Worm (Caenorhabditis elegans) whole organism, mixed stage, embryonic: ENCODE data around the gene F08F3.6.

Source experiments
- mab-5 ChIP-seq: fragments of 150-350 bp; optimal IDR thresholded peaks from 2 replicates; lab custom pipeline; 2014; ENCODE audit warnings: missing biosample characterization, missing genetic modification characterization
- pha-4 ChIP-seq: fragments of 150-350 bp; optimal IDR thresholded peaks from 2 replicates; lab custom pipeline; 2018; ENCODE audit warnings: missing biosample characterization, missing genetic modification reagents, missing genetic modification characterization
- snpc-4 ChIP-seq: fragments of 150-350 bp; optimal IDR thresholded peaks from 2 replicates; lab custom pipeline; 2014; ENCODE audit warnings: missing biosample characterization, missing genetic modification characterization
- unc-39 ChIP-seq: fragments of 150-350 bp; optimal IDR thresholded peaks from 2 replicates; lab custom pipeline; 2014; ENCODE audit warnings: missing biosample characterization, missing genetic modification characterization
- unc-62 ChIP-seq: fragments of 150-350 bp; optimal IDR thresholded peaks from 2 replicates; lab custom pipeline; 2014; ENCODE audit warnings: missing biosample characterization, missing genetic modification reagents, missing genetic modification characterization

DNA sequence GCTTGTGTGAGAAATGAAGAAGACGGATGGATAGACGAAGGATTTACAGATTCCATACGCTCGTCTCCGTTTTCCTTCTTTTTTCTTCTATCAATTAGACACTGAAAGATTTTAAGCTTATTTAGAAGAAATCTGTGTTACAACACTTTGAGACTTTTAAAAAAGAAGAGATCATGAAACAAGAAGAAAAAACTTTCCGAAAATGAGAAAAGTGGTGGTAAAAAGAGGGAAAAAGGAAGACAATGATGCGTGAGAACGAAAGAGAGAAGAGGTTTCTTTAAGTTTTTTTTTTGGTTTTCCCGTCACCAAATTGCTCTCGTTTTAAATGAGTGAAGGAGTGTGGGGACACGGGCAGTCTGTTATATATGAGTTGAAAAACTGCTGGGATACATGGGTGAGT lies 33.7 kb upstream of the F08F3.6 start, which contains the start of gene glc-3:
- TF ChIP-seq unc-62 (GFP tag; lab: Kevin White, UChicago) (no peak), unc-39 (no peak), mab-5 (tag; lab: Kevin White, UChicago) (no peak), pha-4 (tag; lab: Kevin White, UChicago) (no peak), snpc-4 (no peak)
